Worm (Caenorhabditis elegans) whole organism, L1 larva: ENCODE measurements around the gene ifet-1.
A peak's percentile ranks its signal among the peaks of the same experiment; 100 is the strongest.

Experiments
- aha-1 ChIP-seq: fragments of 150-350 bp; optimal IDR thresholded peaks from 2 replicates; lab custom pipeline; 2014; ENCODE audit warnings: missing biosample characterization, missing genetic modification characterization
- dsc-1 ChIP-seq: sonication (generic microtip); optimal IDR thresholded peaks from 2 replicates; lab custom pipeline; 2016; ENCODE audit warnings: mild to moderate bottlenecking, missing genetic modification characterization, missing compliant biosample characterization
- elt-3 ChIP-seq, 6 experiments: fragments of 150-350 bp in 1 of 6; sonication (generic microtip); optimal IDR thresholded peaks; 2 replicates each; lab custom pipeline; 2017 to 2018; ENCODE audit warnings: missing biosample characterization in 6 of 6, missing genetic modification characterization in 6 of 6, inconsistent platforms in 1 of 6
- fos-1 ChIP-seq: fragments of 150-350 bp; optimal IDR thresholded peaks from 2 replicates; lab custom pipeline; 2014; ENCODE audit warnings: missing biosample characterization, missing genetic modification characterization
- lin-13 ChIP-seq: fragments of 150-350 bp; optimal IDR thresholded peaks from 2 replicates; lab custom pipeline; 2014; ENCODE audit warnings: missing biosample characterization, missing genetic modification reagents, missing genetic modification characterization
- lin-15B ChIP-seq: fragments of 150-350 bp; sonication (generic microtip); optimal IDR thresholded peaks from 3 replicates; lab custom pipeline; 2014; ENCODE audit warnings: missing biosample characterization, missing genetic modification characterization
- nhr-12 ChIP-seq: sonication (generic microtip); optimal IDR thresholded peaks from 2 replicates; lab custom pipeline; 2017; ENCODE audit warnings: missing biosample characterization, missing genetic modification characterization
- nhr-28 ChIP-seq: fragments of 150-350 bp; optimal IDR thresholded peaks from 2 replicates; lab custom pipeline; 2014; ENCODE audit warnings: missing biosample characterization, missing genetic modification characterization
- nhr-47 ChIP-seq: sonication (generic microtip); optimal IDR thresholded peaks from 2 replicates; lab custom pipeline; 2016; ENCODE audit warnings: mild to moderate bottlenecking, missing genetic modification characterization, moderate library complexity, missing compliant biosample characterization
- nhr-90 ChIP-seq: sonication (generic microtip); optimal IDR thresholded peaks from 2 replicates; lab custom pipeline; 2016; ENCODE audit warnings: mild to moderate bottlenecking, missing genetic modification characterization, missing compliant biosample characterization; ENCODE audit not compliant: poor library complexity
- unc-62 ChIP-seq: fragments of 150-350 bp; optimal IDR thresholded peaks from 2 replicates; lab custom pipeline; 2014; ENCODE audit warnings: missing biosample characterization, missing genetic modification reagents, missing genetic modification characterization

DNA sequence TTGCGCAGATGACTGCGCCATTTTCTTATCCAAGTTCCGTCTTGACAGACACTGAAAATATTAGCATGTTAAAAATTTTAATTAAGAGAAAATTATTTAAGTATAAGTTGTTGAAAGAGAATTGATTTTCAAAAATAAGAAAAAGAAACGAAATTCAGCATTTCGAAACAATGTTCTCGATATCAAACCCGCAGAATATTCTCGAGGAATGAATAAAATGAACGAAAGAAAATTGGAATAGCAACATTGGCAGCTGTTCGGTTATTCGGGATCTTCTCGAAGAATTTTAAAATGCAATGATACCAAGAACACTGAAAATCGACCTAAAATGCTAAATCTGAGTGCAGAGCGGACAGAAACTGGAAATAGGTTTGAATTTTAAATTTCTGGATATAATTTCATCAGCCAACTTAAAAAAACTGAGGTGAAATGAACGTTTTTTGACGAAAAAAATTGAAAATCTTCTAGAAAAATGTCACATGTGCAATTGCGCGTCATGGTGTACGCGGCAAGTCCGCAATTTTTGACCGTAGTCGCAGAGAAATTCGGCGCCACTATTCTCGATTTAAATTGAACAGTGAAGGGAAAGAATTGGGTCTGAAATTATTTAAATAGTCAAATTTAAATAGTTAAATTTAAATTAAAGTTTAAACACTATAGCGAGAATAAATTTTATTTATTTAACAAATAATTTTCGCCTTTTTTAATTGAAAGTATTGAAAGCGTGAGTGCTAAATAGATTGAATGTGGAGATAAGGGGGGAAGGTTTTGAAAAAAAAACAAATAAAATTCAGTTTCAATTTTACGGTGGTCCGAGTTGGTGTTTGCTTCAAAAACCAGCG, 33.3 kb upstream of the ifet-1 start, which contains the start of the genes cct-5 and F25F2.1:
- TF ChIP-seq dsc-1: peak; percentile 44
- TF ChIP-seq aha-1 (tag; lab: Kevin White, UChicago): no peak
- TF ChIP-seq nhr-28 (tag; lab: Kevin White, UChicago): no peak
- no peak for TF ChIP-seq unc-62
- peak in 1 of 6 experiments; percentile 23 for TF ChIP-seq elt-3 (tag; optimal IDR thresholded peaks at IDR 0.05; lab: Kevin White, UChicago)
- peak; percentile 61 for TF ChIP-seq nhr-47
- TF ChIP-seq nhr-12: no peak
- TF ChIP-seq fos-1 (tag; lab: Kevin White, UChicago): peak; percentile 9
- peak; percentile 36 for TF ChIP-seq nhr-90
- peak; percentile 40 for TF ChIP-seq lin-13 (GFP tag; lab: Kevin White, UChicago)
- no peak for TF ChIP-seq lin-15B (tag; lab: Kevin White, UChicago)
